Worm (Caenorhabditis elegans) whole organism, L2 larva: ENCODE results near the gene str-114.

ENCODE experiments used
- egl-27 ChIP-seq: sonication (generic microtip); optimal IDR thresholded peaks from 3 replicates; lab custom pipeline; 2017; ENCODE audit warnings: missing biosample characterization, missing genetic modification reagents, missing genetic modification characterization
- fos-1 ChIP-seq: fragments of 150-350 bp; optimal IDR thresholded peaks from 2 replicates; lab custom pipeline; 2014; ENCODE audit warnings: missing biosample characterization, missing genetic modification characterization
- lin-13 ChIP-seq: fragments of 150-350 bp; optimal IDR thresholded peaks from 2 replicates; lab custom pipeline; 2014; ENCODE audit warnings: missing biosample characterization, missing genetic modification reagents, missing genetic modification characterization
- lin-39 ChIP-seq: fragments of 150-350 bp; optimal IDR thresholded peaks from 2 replicates; lab custom pipeline; 2014; ENCODE audit warnings: missing biosample characterization, missing genetic modification reagents, missing genetic modification characterization
- nhr-10 ChIP-seq: sonication (generic microtip); optimal IDR thresholded peaks from 2 replicates; lab custom pipeline; 2017; ENCODE audit warnings: missing biosample characterization, missing genetic modification characterization
- nhr-11 ChIP-seq: fragments of 150-350 bp; optimal IDR thresholded peaks from 2 replicates; lab custom pipeline; 2014; ENCODE audit warnings: missing biosample characterization, missing genetic modification characterization
- nhr-12 ChIP-seq: fragments of 150-350 bp; optimal IDR thresholded peaks from 2 replicates; lab custom pipeline; 2014; ENCODE audit warnings: missing biosample characterization, missing genetic modification characterization
- nhr-23 ChIP-seq: fragments of 150-350 bp; optimal IDR thresholded peaks from 2 replicates; lab custom pipeline; 2014; ENCODE audit warnings: missing biosample characterization, missing genetic modification reagents, missing genetic modification characterization
- snpc-4 ChIP-seq: fragments of 150-350 bp; optimal IDR thresholded peaks from 2 replicates; lab custom pipeline; 2014; ENCODE audit warnings: missing biosample characterization, missing genetic modification characterization
- unc-39 ChIP-seq: fragments of 150-350 bp; optimal IDR thresholded peaks from 2 replicates; lab custom pipeline; 2014; ENCODE audit warnings: missing biosample characterization, missing genetic modification characterization
- ztf-11 ChIP-seq: sonication (generic microtip); optimal IDR thresholded peaks from 2 replicates; lab custom pipeline; 2017; ENCODE audit warnings: missing biosample characterization, missing genetic modification characterization

- TF ChIP-seq nhr-11 (tag; lab: Kevin White, UChicago) (no peak), nhr-23 (tag; lab: Kevin White, UChicago) (no peak), lin-13 (GFP tag; lab: Kevin White, UChicago) (no peak), snpc-4 (tag; lab: Kevin White, UChicago) (no peak), egl-27 (tag; lab: Kevin White, UChicago) (no peak), unc-39 (tag; lab: Kevin White, UChicago) (no peak), fos-1 (tag; lab: Kevin White, UChicago) (no peak), lin-39 (tag; lab: Kevin White, UChicago) (no peak), ztf-11 (no peak), nhr-10 (tag; lab: Kevin White, UChicago) (no peak), nhr-12 (tag; lab: Kevin White, UChicago) (no peak)
Observed at ce11 chrV:3649473-3649872, at the start of gene str-114.
